Worm (Caenorhabditis elegans) whole organism, L2 larva: Measurements from ENCODE around the gene npp-10.

Experiments
- ama-1 ChIP-seq: fragments of 150-350 bp; optimal IDR thresholded peaks from 2 replicates; lab custom pipeline; 2018; ENCODE audit warnings: inconsistent platforms
- blmp-1 ChIP-seq: sonication (generic microtip); optimal IDR thresholded peaks from 2 replicates; lab custom pipeline; 2017; ENCODE audit warnings: missing genetic modification characterization, mild to moderate bottlenecking, missing compliant biosample characterization, antibody characterized with exemption, moderate library complexity; ENCODE audit not compliant: insufficient read depth
- dmd-4 ChIP-seq: sonication (generic microtip); optimal IDR thresholded peaks from 2 replicates; lab custom pipeline; 2017; ENCODE audit warnings: missing biosample characterization, missing genetic modification characterization
- egl-27 ChIP-seq: sonication (generic microtip); optimal IDR thresholded peaks from 3 replicates; lab custom pipeline; 2017; ENCODE audit warnings: missing biosample characterization, missing genetic modification reagents, missing genetic modification characterization
- elt-3 ChIP-seq: sonication (generic microtip); optimal IDR thresholded peaks from 2 replicates; lab custom pipeline; 2017; ENCODE audit warnings: missing biosample characterization, missing genetic modification characterization
- fos-1 ChIP-seq: fragments of 150-350 bp; optimal IDR thresholded peaks from 2 replicates; lab custom pipeline; 2014; ENCODE audit warnings: missing biosample characterization, missing genetic modification characterization
- nhr-10 ChIP-seq: sonication (generic microtip); optimal IDR thresholded peaks from 2 replicates; lab custom pipeline; 2017; ENCODE audit warnings: missing biosample characterization, missing genetic modification characterization
- nhr-23 ChIP-seq: fragments of 150-350 bp; optimal IDR thresholded peaks from 2 replicates; lab custom pipeline; 2014; ENCODE audit warnings: missing biosample characterization, missing genetic modification reagents, missing genetic modification characterization
- snpc-4 ChIP-seq: fragments of 150-350 bp; optimal IDR thresholded peaks from 2 replicates; lab custom pipeline; 2014; ENCODE audit warnings: missing biosample characterization, missing genetic modification characterization
- ztf-4 ChIP-seq: fragments of 150-350 bp; optimal IDR thresholded peaks from 2 replicates; lab custom pipeline; 2014; ENCODE audit warnings: missing biosample characterization, missing genetic modification characterization

DNA sequence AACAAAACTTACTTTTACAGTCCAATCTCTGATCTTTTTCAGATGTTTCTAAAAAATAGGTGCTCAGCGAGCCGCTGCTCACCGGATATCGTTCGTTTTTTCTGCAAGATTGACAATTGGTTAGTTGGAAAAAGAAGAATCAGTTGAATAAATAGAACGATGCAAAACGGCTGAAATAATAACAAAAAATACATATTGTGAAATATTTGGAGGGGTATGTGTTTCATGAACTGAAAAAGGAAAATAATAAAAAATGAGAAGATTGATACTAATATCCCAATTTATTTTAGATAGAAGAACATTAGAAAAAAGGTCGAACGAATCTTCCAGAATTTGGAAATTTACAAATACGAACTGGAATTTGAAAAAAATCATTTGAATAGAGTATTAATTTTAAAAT, 37.3 kb downstream of the npp-10 start, which contains the start of gene frm-2:
- TF ChIP-seq elt-3 (no peak), dmd-4 (tag; lab: Kevin White, UChicago) (no peak), ama-1 (lab: Kevin White, UChicago) (no peak), fos-1 (tag; lab: Kevin White, UChicago) (no peak), nhr-10 (tag; lab: Kevin White, UChicago) (no peak), nhr-23 (tag; lab: Kevin White, UChicago) (no peak), egl-27 (tag; lab: Kevin White, UChicago) (no peak), blmp-1 (tag; lab: Kevin White, UChicago) (no peak), snpc-4 (tag; lab: Kevin White, UChicago) (no peak), ztf-4 (no peak)
